Worm (Caenorhabditis elegans) whole organism, L3 larva: ENCODE data around the gene fbxb-108.
A peak's percentile ranks its signal among the peaks of the same experiment; 100 is the strongest.

Experiments
- R02D3.7 ChIP-seq: fragments of 150-350 bp; optimal IDR thresholded peaks from 2 replicates; lab custom pipeline; 2014; ENCODE audit warnings: missing biosample characterization, missing genetic modification characterization
- aly-2 ChIP-seq: fragments of 150-350 bp; optimal IDR thresholded peaks from 2 replicates; lab custom pipeline; 2014; ENCODE audit warnings: missing biosample characterization, missing genetic modification characterization
- ceh-82 ChIP-seq: fragments of 150-350 bp; optimal IDR thresholded peaks from 2 replicates; lab custom pipeline; 2014; ENCODE audit warnings: missing biosample characterization, missing genetic modification characterization
- ceh-9 ChIP-seq: sonication (generic microtip); optimal IDR thresholded peaks from 2 replicates; lab custom pipeline; 2018; ENCODE audit warnings: missing biosample characterization, missing genetic modification characterization
- daf-12 ChIP-seq: fragments of 150-350 bp; optimal IDR thresholded peaks from 2 replicates; lab custom pipeline; 2014; ENCODE audit warnings: missing biosample characterization, missing genetic modification reagents, missing genetic modification characterization
- egl-5 ChIP-seq: fragments of 150-350 bp; optimal IDR thresholded peaks from 2 replicates; lab custom pipeline; 2017; ENCODE audit warnings: missing biosample characterization, missing genetic modification reagents, missing genetic modification characterization, inconsistent platforms
- elt-2 ChIP-seq: sonication (generic microtip); optimal IDR thresholded peaks from 2 replicates; lab custom pipeline; 2016; ENCODE audit warnings: missing genetic modification reagents, mild to moderate bottlenecking, missing genetic modification characterization, missing compliant biosample characterization
- hmg-11 ChIP-seq: sonication (generic microtip); optimal IDR thresholded peaks from 2 replicates; lab custom pipeline; 2016; ENCODE audit warnings: missing genetic modification characterization, missing compliant biosample characterization
- lin-15B ChIP-seq: fragments of 150-350 bp; optimal IDR thresholded peaks from 2 replicates; lab custom pipeline; 2014; ENCODE audit warnings: missing biosample characterization, missing genetic modification characterization
- lsy-12 ChIP-seq: sonication (generic microtip); optimal IDR thresholded peaks from 2 replicates; lab custom pipeline; 2016; ENCODE audit warnings: mild to moderate bottlenecking, missing genetic modification characterization, missing compliant biosample characterization
- mdl-1 ChIP-seq: fragments of 150-350 bp; optimal IDR thresholded peaks from 2 replicates; lab custom pipeline; 2014; ENCODE audit warnings: missing biosample characterization, missing genetic modification characterization
- nhr-11 ChIP-seq: fragments of 150-350 bp; optimal IDR thresholded peaks from 2 replicates; lab custom pipeline; 2014; ENCODE audit warnings: missing biosample characterization, missing genetic modification characterization
- pha-4 ChIP-seq: fragments of 150-350 bp; optimal IDR thresholded peaks from 2 replicates; lab custom pipeline; 2014; ENCODE audit warnings: missing biosample characterization, missing genetic modification reagents, missing genetic modification characterization
- pqm-1 ChIP-seq: fragments of 150-350 bp; optimal IDR thresholded peaks from 2 replicates; lab custom pipeline; 2017; ENCODE audit warnings: missing biosample characterization, missing genetic modification characterization, inconsistent platforms
- skn-1 ChIP-seq: fragments of 150-350 bp; optimal IDR thresholded peaks from 2 replicates; lab custom pipeline; 2014; ENCODE audit warnings: missing biosample characterization, missing genetic modification characterization
- snpc-4 ChIP-seq: fragments of 150-350 bp; optimal IDR thresholded peaks from 2 replicates; lab custom pipeline; 2014; ENCODE audit warnings: missing biosample characterization, missing genetic modification characterization
- tbx-2 ChIP-seq: sonication (generic microtip); optimal IDR thresholded peaks from 2 replicates; lab custom pipeline; 2016; ENCODE audit warnings: mild to moderate bottlenecking, missing genetic modification characterization, missing compliant biosample characterization
- zag-1 ChIP-seq: fragments of 150-350 bp; optimal IDR thresholded peaks from 2 replicates; lab custom pipeline; 2014; ENCODE audit warnings: missing biosample characterization, missing genetic modification characterization
- ztf-4 ChIP-seq: fragments of 150-350 bp; optimal IDR thresholded peaks from 2 replicates; lab custom pipeline; 2014; ENCODE audit warnings: missing biosample characterization, missing genetic modification characterization

fbxb-108 gene

ce11 chrII:2807674-2808206 is 43.0 kb downstream of the fbxb-108 start, which contains the start of gene K12H6.12:
Gene K12H6.12 (plus strand): TSS chrII:2808156.
- TF ChIP-seq pha-4 (tag; lab: Kevin White, UChicago) = peak; percentile 58
- peak; percentile 34 for TF ChIP-seq nhr-11 (tag; lab: Kevin White, UChicago)
- no peak for TF ChIP-seq elt-2 (tag; lab: Kevin White, UChicago)
- TF ChIP-seq hmg-11 (tag; lab: Kevin White, UChicago) = peak; percentile 3
- no peak for TF ChIP-seq ceh-9 (tag; lab: Kevin White, UChicago)

- no peak for TF ChIP-seq mdl-1
- TF ChIP-seq pqm-1 (tag; lab: Kevin White, UChicago) = no peak
- TF ChIP-seq lsy-12 = no peak
- TF ChIP-seq lin-15B (tag; lab: Kevin White, UChicago) = no peak
- no peak for TF ChIP-seq ceh-9 (tag; lab: Kevin White, UChicago)
Observed at ce11 chrII:2815017-2815416, 50.3 kb downstream of the fbxb-108 start.

- TF ChIP-seq skn-1 (tag; lab: Kevin White, UChicago) = no peak
- no peak for TF ChIP-seq ceh-82 (tag; lab: Kevin White, UChicago)
- TF ChIP-seq R02D3.7 = no peak
- no peak for TF ChIP-seq hmg-11 (tag; lab: Kevin White, UChicago)
- no peak for TF ChIP-seq ztf-4 (tag; lab: Kevin White, UChicago)
- no peak for TF ChIP-seq egl-5 (tag; lab: Kevin White, UChicago)
- TF ChIP-seq tbx-2 (tag; lab: Kevin White, UChicago) = no peak
- TF ChIP-seq nhr-11 (tag; lab: Kevin White, UChicago) = no peak
- TF ChIP-seq daf-12 (tag; lab: Kevin White, UChicago) = no peak
- TF ChIP-seq pha-4 (tag; lab: Kevin White, UChicago) = no peak
- no peak for TF ChIP-seq aly-2 (tag; lab: Kevin White, UChicago)
- no peak for TF ChIP-seq snpc-4 (tag; lab: Kevin White, UChicago)
- TF ChIP-seq zag-1 (tag; lab: Kevin White, UChicago) = no peak
Observed at ce11 chrII:2815444-2815843, 50.7 kb downstream of the fbxb-108 start, which contains the start of gene K12H6.2. Gene K12H6.2 (minus strand): TSS chrII:2815544.
